Fruit fly (Drosophila melanogaster) whole organism, embryonic: ENCODE data around the gene CG43318.

Experiments used
- Abd-B ChIP-seq: fragments of 200-800 bp; sonication (Bioruptor generic); optimal IDR thresholded peaks from 2 replicates; lab custom pipeline; 2018; ENCODE audit warnings: missing biosample characterization, mild to moderate bottlenecking, missing genetic modification characterization, moderate library complexity
- Atf6 ChIP-seq: fragments of 200-800 bp; sonication (Bioruptor generic); IDR thresholded peaks from 2 replicates; pipeline ENCODE4 v1.3.6; 2022; ENCODE audit warnings: missing biosample characterization, missing genetic modification characterization
- Awh ChIP-seq: fragments of 200-800 bp; sonication (Bioruptor generic); IDR thresholded peaks from 2 replicates; pipeline ENCODE4, ENCODE4 v1.3.6; 2022; ENCODE audit warnings: missing biosample characterization, missing genetic modification characterization
- CG10979 ChIP-seq: fragments of 200-800 bp; sonication (Bioruptor generic); optimal IDR thresholded peaks from 2 replicates; lab custom pipeline; 2018; ENCODE audit warnings: missing biosample characterization, mild to moderate bottlenecking, missing genetic modification characterization, moderate library complexity
- CG14050 ChIP-seq: fragments of 200-800 bp; sonication (Bioruptor generic); IDR thresholded peaks from 3 replicates; pipeline ENCODE4 v1.3.6; 2022; ENCODE audit warnings: missing biosample characterization, missing genetic modification characterization
- CG1647 ChIP-seq: fragments of 200-800 bp; sonication (Bioruptor generic); optimal IDR thresholded peaks from 3 replicates; lab custom pipeline; 2016; ENCODE audit warnings: missing biosample characterization, missing genetic modification characterization
- CG17829 ChIP-seq: fragments of 200-800 bp; optimal IDR thresholded peaks from 2 replicates; lab custom pipeline; 2019; ENCODE audit warnings: missing biosample characterization, mild to moderate bottlenecking, missing genetic modification characterization, moderate library complexity
- CG1792 ChIP-seq: fragments of 200-800 bp; sonication (Bioruptor generic); optimal IDR thresholded peaks from 2 replicates; lab custom pipeline; 2016; ENCODE audit warnings: missing biosample characterization, missing genetic modification characterization
- CG18764 ChIP-seq: fragments of 200-800 bp; sonication (Bioruptor generic); optimal IDR thresholded peaks from 3 replicates; lab custom pipeline; 2016; ENCODE audit warnings: missing biosample characterization, missing genetic modification characterization
- CG31365 ChIP-seq: fragments of 200-800 bp; sonication (Bioruptor generic); optimal IDR thresholded peaks from 2 replicates; lab custom pipeline; 2018; ENCODE audit warnings: missing biosample characterization, mild to moderate bottlenecking, missing genetic modification characterization
- CG32767 ChIP-seq: fragments of 200-800 bp; sonication (Bioruptor generic); IDR thresholded peaks from 2 replicates; pipeline ENCODE4 v1.3.6; 2022; ENCODE audit warnings: missing biosample characterization, missing genetic modification characterization
- CG33557 ChIP-seq: fragments of 200-800 bp; sonication (Bioruptor generic); optimal IDR thresholded peaks from 2 replicates; lab custom pipeline; 2019; ENCODE audit warnings: missing biosample characterization, mild to moderate bottlenecking, missing genetic modification characterization, moderate library complexity
- CG3726 ChIP-seq: fragments of 200-800 bp; sonication (Bioruptor generic); IDR thresholded peaks from 3 replicates; pipeline ENCODE4, ENCODE4 v1.3.6; 2022; ENCODE audit warnings: missing biosample characterization, missing genetic modification characterization
- CG4282 ChIP-seq: fragments of 200-800 bp; sonication (Bioruptor generic); optimal IDR thresholded peaks from 2 replicates; lab custom pipeline; 2016; ENCODE audit warnings: missing biosample characterization, missing genetic modification characterization
- CG5245 ChIP-seq: fragments of 200-800 bp; sonication (Bioruptor generic); optimal IDR thresholded peaks from 3 replicates; lab custom pipeline; 2016; ENCODE audit warnings: missing biosample characterization, missing genetic modification characterization
- CG5953 ChIP-seq: fragments of 200-800 bp; sonication (Bioruptor generic); IDR thresholded peaks from 2 replicates; pipeline ENCODE4 v1.3.6; 2022; ENCODE audit warnings: missing biosample characterization, missing genetic modification characterization
- CG7372 ChIP-seq: fragments of 200-800 bp; sonication (Bioruptor generic); IDR thresholded peaks from 2 replicates; pipeline ENCODE4 v1.3.6; 2022; ENCODE audit warnings: missing biosample characterization, missing genetic modification characterization
- CG7745 ChIP-seq: fragments of 200-800 bp; sonication (Bioruptor generic); optimal IDR thresholded peaks from 2 replicates; lab custom pipeline; 2018; ENCODE audit warnings: missing biosample characterization, mild to moderate bottlenecking, missing genetic modification characterization, moderate library complexity
- CG7928 ChIP-seq: fragments of 200-800 bp; sonication (Bioruptor generic); optimal IDR thresholded peaks from 2 replicates; lab custom pipeline; 2017; ENCODE audit warnings: missing biosample characterization, mild to moderate bottlenecking, missing genetic modification characterization
- CG8359 ChIP-seq: fragments of 200-800 bp; sonication (Bioruptor generic); optimal IDR thresholded peaks from 2 replicates; lab custom pipeline; 2017; ENCODE audit warnings: missing biosample characterization, mild to moderate bottlenecking, missing genetic modification characterization, borderline replicate concordance
- CG9609 ChIP-seq: fragments of 200-800 bp; sonication (Bioruptor generic); optimal IDR thresholded peaks from 3 replicates; lab custom pipeline; 2016; ENCODE audit warnings: missing biosample characterization, missing genetic modification characterization
- CHES-1-like ChIP-seq: fragments of 200-800 bp; sonication (Bioruptor generic); optimal IDR thresholded peaks from 2 replicates; lab custom pipeline; 2016; ENCODE audit warnings: missing biosample characterization, missing genetic modification characterization
- CkIIα-i1 ChIP-seq: fragments of 200-800 bp; sonication (Bioruptor generic); IDR thresholded peaks from 2 replicates; pipeline ENCODE4 v1.3.6; 2022; ENCODE audit warnings: missing biosample characterization, missing genetic modification characterization
- Dfd ChIP-seq, 2 experiments: fragments of >200 bp; optimal IDR thresholded peaks; 2 replicates each; lab custom pipeline; 2017; ENCODE audit warnings: missing biosample characterization in 2 of 2, missing genetic modification characterization in 2 of 2
- Dip2 ChIP-seq: fragments of 200-800 bp; sonication (Bioruptor generic); IDR thresholded peaks from 2 replicates; pipeline ENCODE4 v1.3.6; 2022; ENCODE audit warnings: missing biosample characterization, missing genetic modification characterization
- E2f2 ChIP-seq: fragments of 200-800 bp; sonication (Bioruptor generic); IDR thresholded peaks from 2 replicates; pipeline ENCODE4 v1.3.6; 2022; ENCODE audit warnings: missing biosample characterization, missing genetic modification characterization
- HHEX ChIP-seq: fragments of 200-800 bp; sonication (Bioruptor generic); optimal IDR thresholded peaks from 3 replicates; lab custom pipeline; 2017; ENCODE audit warnings: missing biosample characterization, mild to moderate bottlenecking, missing genetic modification characterization, missing genetic modification reagents
- Kr ChIP-seq: fragments of 200-800 bp; sonication (Bioruptor generic); optimal IDR thresholded peaks from 2 replicates; lab custom pipeline; 2017; ENCODE audit warnings: missing biosample characterization, mild to moderate bottlenecking, missing genetic modification characterization
- Lhr ChIP-seq: fragments of 200-800 bp; sonication (Bioruptor generic); optimal IDR thresholded peaks from 3 replicates; lab custom pipeline; 2017; ENCODE audit warnings: mild to moderate bottlenecking, missing biosample characterization, missing genetic modification reagents, missing genetic modification characterization
- Meics ChIP-seq: fragments of 200-800 bp; sonication (Bioruptor generic); optimal IDR thresholded peaks from 2 replicates; lab custom pipeline; 2017; ENCODE audit warnings: missing biosample characterization, mild to moderate bottlenecking, missing genetic modification characterization
- NC2α ChIP-seq: fragments of 200-800 bp; sonication (Bioruptor generic); optimal IDR thresholded peaks from 2 replicates; lab custom pipeline; 2016; ENCODE audit warnings: missing biosample characterization, missing genetic modification characterization
- Rfx ChIP-seq: fragments of 200-800 bp; sonication (Bioruptor generic); IDR thresholded peaks from 2 replicates; pipeline ENCODE4 v1.3.6; 2022; ENCODE audit warnings: missing biosample characterization, missing genetic modification characterization
- ap ChIP-seq: fragments of 200-800 bp; sonication (Bioruptor generic); IDR thresholded peaks from 2 replicates; pipeline ENCODE4 v1.3.6; 2022; ENCODE audit warnings: missing biosample characterization, missing genetic modification characterization
- az2 ChIP-seq: fragments of 200-800 bp; sonication (Bioruptor generic); optimal IDR thresholded peaks from 3 replicates; lab custom pipeline; 2016; ENCODE audit warnings: missing biosample characterization, missing genetic modification characterization
- bbx ChIP-seq: fragments of 200-800 bp; sonication (Bioruptor generic); IDR thresholded peaks from 2 replicates; pipeline ENCODE4 v1.3.6; 2022; ENCODE audit warnings: missing biosample characterization, missing genetic modification characterization; ENCODE audit not compliant: partially characterized antibody
- chif ChIP-seq, 2 experiments: fragments of 200-800 bp; sonication (Bioruptor generic); optimal IDR thresholded peaks; 3 replicates each; lab custom pipeline; 2016; ENCODE audit warnings: missing biosample characterization in 2 of 2, missing genetic modification characterization in 2 of 2
- da ChIP-seq: fragments of 200-800 bp; sonication (Bioruptor generic); optimal IDR thresholded peaks from 2 replicates; lab custom pipeline; 2016; ENCODE audit warnings: missing biosample characterization, missing genetic modification characterization
- disco-r ChIP-seq: fragments of 200-800 bp; sonication (Bioruptor generic); optimal IDR thresholded peaks from 2 replicates; lab custom pipeline; 2016; ENCODE audit warnings: missing biosample characterization, missing genetic modification characterization
- dpn ChIP-seq, 2 experiments: fragments of 200-800 bp; sonication (Bioruptor generic); optimal IDR thresholded peaks; 3 replicates each; lab custom pipeline; 2016; ENCODE audit warnings: missing biosample characterization in 2 of 2, missing genetic modification characterization in 2 of 2
- fd3F ChIP-seq: fragments of 200-800 bp; sonication (Bioruptor generic); optimal IDR thresholded peaks from 2 replicates; lab custom pipeline; 2018; ENCODE audit warnings: missing biosample characterization, mild to moderate bottlenecking, missing genetic modification characterization, moderate library complexity
- fd96Cb ChIP-seq: fragments of 200-800 bp; sonication (Bioruptor generic); optimal IDR thresholded peaks from 2 replicates; lab custom pipeline; 2018; ENCODE audit warnings: missing biosample characterization, mild to moderate bottlenecking, missing genetic modification characterization, moderate library complexity
- fu2 ChIP-seq: fragments of 200-800 bp; sonication (Bioruptor generic); optimal IDR thresholded peaks from 2 replicates; lab custom pipeline; 2016; ENCODE audit warnings: missing biosample characterization, missing genetic modification characterization
- knrl ChIP-seq: fragments of 200-800 bp; sonication (Bioruptor generic); IDR thresholded peaks from 3 replicates; pipeline ENCODE4 v1.3.6; 2022; ENCODE audit warnings: missing biosample characterization, missing genetic modification characterization; ENCODE audit not compliant: partially characterized antibody
- mirr ChIP-seq: fragments of 200-800 bp; sonication (Bioruptor generic); optimal IDR thresholded peaks from 3 replicates; lab custom pipeline; 2018; ENCODE audit warnings: missing biosample characterization, mild to moderate bottlenecking, missing genetic modification characterization
- otp ChIP-seq: fragments of 200-800 bp; sonication (Bioruptor generic); IDR thresholded peaks from 3 replicates; pipeline ENCODE4, ENCODE4 v1.3.6; 2022; ENCODE audit warnings: missing biosample characterization, missing genetic modification characterization
- pho ChIP-seq: fragments of 200-800 bp; sonication (Bioruptor generic); optimal IDR thresholded peaks from 2 replicates; lab custom pipeline; 2016; ENCODE audit warnings: missing biosample characterization, missing genetic modification characterization
- pita ChIP-seq: fragments of 200-800 bp; sonication (Bioruptor generic); optimal IDR thresholded peaks from 2 replicates; lab custom pipeline; 2017; ENCODE audit warnings: missing biosample characterization, mild to moderate bottlenecking, missing genetic modification characterization
- pzg ChIP-seq: fragments of 200-800 bp; sonication (Bioruptor generic); optimal IDR thresholded peaks from 3 replicates; lab custom pipeline; 2018; ENCODE audit warnings: missing biosample characterization, mild to moderate bottlenecking, missing genetic modification characterization, moderate library complexity
- stwl ChIP-seq: fragments of 200-800 bp; sonication (Bioruptor generic); optimal IDR thresholded peaks from 3 replicates; lab custom pipeline; 2018; ENCODE audit warnings: missing biosample characterization, mild to moderate bottlenecking, missing genetic modification characterization, moderate library complexity
- trh ChIP-seq: fragments of 200-800 bp; sonication (Bioruptor generic); optimal IDR thresholded peaks from 2 replicates; lab custom pipeline; 2016; ENCODE audit warnings: missing biosample characterization, missing genetic modification characterization
- vnd ChIP-seq: fragments of 200-800 bp; sonication (Bioruptor generic); IDR thresholded peaks from 3 replicates; pipeline ENCODE4 v1.3.6; 2022; ENCODE audit warnings: missing biosample characterization, missing genetic modification characterization; ENCODE audit not compliant: partially characterized antibody
- zfh2 ChIP-seq: fragments of 200-800 bp; sonication (Bioruptor generic); optimal IDR thresholded peaks from 2 replicates; lab custom pipeline; 2016; ENCODE audit warnings: missing biosample characterization, missing genetic modification characterization

CG43318 gene

dm6 chr3R:15816276-15816675 lies 17.0 kb downstream of the CG43318 start:
- TF ChIP-seq pita (GFP tag; lab: Kevin White, UChicago) = no peak
- TF ChIP-seq CG8359 (GFP tag; lab: Kevin White, UChicago) = no peak
- no peak for TF ChIP-seq NC2α
- TF ChIP-seq CG32767 (GFP tag; lab: Robert Waterston, UW) = no peak
- no peak for TF ChIP-seq knrl
- TF ChIP-seq az2 (GFP tag; lab: Kevin White, UChicago) = no peak
- no peak for TF ChIP-seq da
- no peak for TF ChIP-seq CG4282
- no peak for TF ChIP-seq CG7928
- TF ChIP-seq mirr = no peak
- TF ChIP-seq CkIIα-i1 (GFP tag; lab: Robert Waterston, UW) = no peak
- no peak for TF ChIP-seq CG31365 (tag; lab: Kevin White, UChicago)
- TF ChIP-seq CG3726 (GFP tag; lab: Robert Waterston, UW) = no peak
- TF ChIP-seq fu2 = no peak
- TF ChIP-seq E2f2 = no peak
- TF ChIP-seq Lhr (GFP tag; lab: Kevin White, UChicago) = no peak
- no peak for TF ChIP-seq pho
- no peak for TF ChIP-seq trh (GFP tag; lab: Kevin White, UChicago)
- TF ChIP-seq bbx = no peak
- no peak for TF ChIP-seq otp (GFP tag; lab: Robert Waterston, UW)
- TF ChIP-seq CG18764 (GFP tag; lab: Kevin White, UChicago) = no peak
- TF ChIP-seq Kr (GFP tag; lab: Kevin White, UChicago) = no peak
- no peak for TF ChIP-seq disco-r
- no peak for TF ChIP-seq CG14050
- TF ChIP-seq CG7372 (GFP tag; lab: Robert Waterston, UW) = no peak
- no peak for TF ChIP-seq zfh2 (GFP tag; lab: Kevin White, UChicago)
- peak; percentile 34 to 39 for TF ChIP-seq chif (GFP tag; optimal IDR thresholded peaks at IDR 0.05; lab: Kevin White, UChicago)
- no peak for TF ChIP-seq vnd
- TF ChIP-seq CG7745 = no peak
- TF ChIP-seq CG17829 (tag; lab: Kevin White, UChicago) = no peak
- TF ChIP-seq Dfd (GFP tag; optimal IDR thresholded peaks at IDR 0.05; lab: Kevin White, UChicago) = no peak
- TF ChIP-seq Meics (GFP tag; lab: Kevin White, UChicago) = no peak
- no peak for TF ChIP-seq CG9609 (GFP tag; lab: Kevin White, UChicago)
- no peak for TF ChIP-seq Atf6 (GFP tag; lab: Robert Waterston, UW)
- TF ChIP-seq HHEX = no peak
- peak; percentile 1 for TF ChIP-seq CG10979 (tag; lab: Kevin White, UChicago)
- peak in 1 of 2 experiments; percentile 2 for TF ChIP-seq dpn (GFP tag; optimal IDR thresholded peaks at IDR 0.05; lab: Kevin White, UChicago)
- TF ChIP-seq fd3F (GFP tag; lab: Kevin White, UChicago) = no peak
- no peak for TF ChIP-seq CG33557 (GFP tag; lab: Kevin White, UChicago)
- TF ChIP-seq CG1647 (GFP tag; lab: Kevin White, UChicago) = no peak
- no peak for TF ChIP-seq pzg (GFP tag; lab: Kevin White, UChicago)
- TF ChIP-seq Abd-B = no peak
- TF ChIP-seq fd96Cb (tag; lab: Kevin White, UChicago) = peak; percentile 9
- no peak for TF ChIP-seq CG5953 (GFP tag; lab: Robert Waterston, UW)
- 0 out of 2 replicates have a peak, but pooled peaks have one; percentile 41 for TF ChIP-seq Rfx (GFP tag; lab: Robert Waterston, UW)
- TF ChIP-seq CG1792 (GFP tag; lab: Kevin White, UChicago) = no peak
- TF ChIP-seq Dip2 (GFP tag; lab: Robert Waterston, UW) = no peak
- TF ChIP-seq CHES-1-like = no peak
- no peak for TF ChIP-seq stwl (tag; lab: Kevin White, UChicago)
- peak; percentile 1 for TF ChIP-seq CG5245 (GFP tag; lab: Kevin White, UChicago)
- no peak for TF ChIP-seq ap (GFP tag; lab: Robert Waterston, UW)
- TF ChIP-seq Awh (GFP tag; lab: Robert Waterston, UW) = peak; percentile 37; the same call in 1 of the 2 replicates
